Fruit fly (Drosophila melanogaster): Measurements from ENCODE around the gene CG9701.
A peak's percentile ranks its signal among the peaks of the same experiment; 100 is the strongest.

Gene CG9701

DNA sequence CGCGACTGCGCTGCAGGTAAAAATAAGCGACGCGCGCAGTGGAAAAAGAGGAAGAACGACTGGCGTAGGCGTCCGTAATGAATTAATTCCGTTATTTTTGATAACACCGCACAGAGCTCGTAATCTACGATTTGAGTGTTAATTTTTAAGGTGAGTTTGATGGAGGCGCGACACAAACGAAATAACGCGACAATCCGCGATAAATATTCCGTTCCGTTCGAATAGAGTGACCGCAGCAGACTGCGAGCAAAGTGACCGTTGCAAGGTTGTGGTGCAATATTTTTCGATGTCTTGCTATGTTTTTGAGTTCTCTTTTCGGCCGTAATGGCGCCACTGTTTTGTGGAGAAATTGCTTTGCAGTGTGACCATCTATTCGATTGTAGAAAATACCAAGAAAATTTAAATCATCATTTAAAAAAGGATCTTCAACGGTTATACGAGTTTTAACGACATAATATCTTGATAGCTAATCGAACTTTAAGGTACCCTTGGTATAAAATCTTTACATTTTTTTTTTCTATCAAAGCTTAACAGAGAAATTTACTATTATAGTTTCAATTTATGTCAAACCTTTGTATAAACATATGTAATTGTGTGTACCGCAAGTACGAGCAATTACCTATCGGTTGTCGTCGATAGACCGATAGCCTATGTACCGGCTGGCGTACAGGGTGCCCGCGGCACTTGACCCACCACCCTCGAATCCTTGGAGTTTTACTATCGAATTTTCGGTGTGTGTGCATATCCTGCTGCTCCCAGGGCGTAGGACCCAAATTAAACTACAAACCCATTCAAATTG, 21.7 kb upstream of the CG9701 start, which contains the start of the genes CG43954, Lasp and Dab (continued):
- TF ChIP-seq Xrp1 (GFP tag; IDR thresholded peaks at IDR 0.05) (no peak), sim (GFP tag; IDR thresholded peaks at IDR 0.05) (no peak), tgo (GFP tag; IDR thresholded peaks at IDR 0.05) (no peak; the same call in 2 of the 3 replicates), Ravus (GFP tag; IDR thresholded peaks at IDR 0.05) (no peak), CG33213 (GFP tag; optimal IDR thresholded peaks at IDR 0.05) (peak; percentile 90), dpn (GFP tag; optimal IDR thresholded peaks at IDR 0.05) (peak; percentile 17 to 35), Bteb2 (GFP tag; optimal IDR thresholded peaks at IDR 0.05) (no peak), exex (tag; optimal IDR thresholded peaks at IDR 0.05) (peak; percentile 51), gce (GFP tag; IDR thresholded peaks at IDR 0.05) (0 out of 3 replicates have a peak, but pooled peaks have one; percentile 36), Antp (GFP tag; optimal IDR thresholded peaks at IDR 0.05) (no peak), ap (GFP tag; IDR thresholded peaks at IDR 0.05) (0 out of 2 replicates have a peak, but pooled peaks have one; percentile 13), lilli (GFP tag; optimal IDR thresholded peaks at IDR 0.05) (no peak), Blimp-1 (GFP tag; optimal IDR thresholded peaks at IDR 0.05) (peak; percentile 15), CrebB (tag; optimal IDR thresholded peaks at IDR 0.05) (peak; percentile 62), CG12236 (GFP tag; optimal IDR thresholded peaks at IDR 0.05) (no peak), CG14710 (tag; optimal IDR thresholded peaks at IDR 0.05) (peak; percentile 66), CG6254 (GFP tag; optimal IDR thresholded peaks at IDR 0.05) (peak; percentile 99), CG12219 (GFP tag; optimal IDR thresholded peaks at IDR 0.05) (no peak), D (optimal IDR thresholded peaks at IDR 0.05) (no peak), D (GFP tag; optimal IDR thresholded peaks at IDR 0.05) (no peak), Lim3 (GFP tag; IDR thresholded peaks at IDR 0.05) (no peak), CG13296 (GFP tag; optimal IDR thresholded peaks at IDR 0.05) (peak; percentile 55), Pdp1 (GFP tag; optimal IDR thresholded peaks at IDR 0.05) (peak in 1 of 2 experiments; percentile 70), Chrac-16 (GFP tag; optimal IDR thresholded peaks at IDR 0.05) (peak; percentile 10), MBD-R2 (GFP tag; IDR thresholded peaks at IDR 0.05) (no peak), lab (GFP tag; optimal IDR thresholded peaks at IDR 0.05) (peak; percentile 56), CG8290 (GFP tag; optimal IDR thresholded peaks at IDR 0.05) (peak; percentile 42), CG8290 (tag; optimal IDR thresholded peaks at IDR 0.05) (peak in 1 of 2 experiments; percentile 91), Hand (GFP tag; optimal IDR thresholded peaks at IDR 0.05) (no peak), CG18599 (GFP tag; optimal IDR thresholded peaks at IDR 0.05) (no peak), onecut (GFP tag; IDR thresholded peaks at IDR 0.05) (peak; percentile 37; the same call in 1 of the 2 replicates), Stat92E (GFP tag; optimal IDR thresholded peaks at IDR 0.05) (peak in 1 of 3 experiments; percentile 70), insv (GFP tag; optimal IDR thresholded peaks at IDR 0.05) (peak in 1 of 2 experiments; percentile 23), Ets97D (GFP tag; optimal IDR thresholded peaks at IDR 0.05) (peak; percentile 82), knrl (GFP tag; IDR thresholded peaks at IDR 0.05; ENCODE audit: partially characterized antibody) (peak; percentile 47; the same call in 2 of the 3 replicates), fu2 (GFP tag; optimal IDR thresholded peaks at IDR 0.05) (no peak), CG14860 (GFP tag; IDR thresholded peaks at IDR 0.05; ENCODE audit: partially characterized antibody) (no peak; the same call in 2 of the 3 replicates), CG7372 (GFP tag; IDR thresholded peaks at IDR 0.05) (no peak), row (GFP tag; IDR thresholded peaks at IDR 0.05) (peak; percentile 22; the same call in 1 of the 3 replicates), CG10565 (GFP tag; optimal IDR thresholded peaks at IDR 0.05) (no peak), YL-1 (GFP tag; optimal IDR thresholded peaks at IDR 0.05) (peak; percentile 40), corto (GFP tag; optimal IDR thresholded peaks at IDR 0.05) (no peak), CG10366 (GFP tag; IDR thresholded peaks at IDR 0.05) (peak; percentile 17; the same call in 1 of the 2 replicates), trem (tag; optimal IDR thresholded peaks at IDR 0.05) (peak; percentile 42), Hr78 (GFP tag; optimal IDR thresholded peaks at IDR 0.05) (no peak), seq (GFP tag; IDR thresholded peaks at IDR 0.05) (peak; percentile 32; the same call in 1 of the 2 replicates), CG1529 (GFP tag; optimal IDR thresholded peaks at IDR 0.05) (no peak), ATbp (GFP tag; optimal IDR thresholded peaks at IDR 0.05) (no peak)
